Fruit fly (Drosophila melanogaster) Kc167 (cell line): ENCODE data around the gene CG7653.

Experiments used
- h ChIP-seq: fragments of >200 bp; optimal IDR thresholded peaks from 3 replicates; lab custom pipeline; 2018; ENCODE audit warnings: missing external identifiers
- insv ChIP-seq: fragments of >200 bp; optimal IDR thresholded peaks from 3 replicates; lab custom pipeline; 2018; ENCODE audit warnings: missing external identifiers
- psq ChIP-seq: fragments of >200 bp; optimal IDR thresholded peaks from 2 replicates; lab custom pipeline; 2017; ENCODE audit warnings: missing external identifiers

- no peak for TF ChIP-seq psq
- no peak for TF ChIP-seq h (lab: Kevin White, UChicago)
- no peak for TF ChIP-seq insv (lab: Kevin White, UChicago)
These were observed 29.3 kb upstream of the CG7653 start for dm6 chr2L:15909277-15909674.
